Fruit fly (Drosophila melanogaster) whole organism, embryonic: ENCODE data around the gene CG31454.

Source experiments
- CG10543 ChIP-seq: fragments of 200-800 bp; sonication (Bioruptor generic); optimal IDR thresholded peaks from 3 replicates; lab custom pipeline; 2017; ENCODE audit warnings: missing biosample characterization, mild to moderate bottlenecking, missing genetic modification characterization, moderate library complexity
- CG11247 ChIP-seq: fragments of 200-800 bp; sonication (Bioruptor generic); IDR thresholded peaks from 2 replicates; pipeline ENCODE4 v1.3.6; 2022; ENCODE audit warnings: missing biosample characterization, missing genetic modification characterization
- CG12659 ChIP-seq: fragments of 200-800 bp; sonication (Bioruptor generic); optimal IDR thresholded peaks from 3 replicates; lab custom pipeline; 2017; ENCODE audit warnings: mild to moderate bottlenecking, missing biosample characterization, missing genetic modification reagents, missing genetic modification characterization
- CG12769 ChIP-seq: fragments of 200-800 bp; sonication (Bioruptor generic); optimal IDR thresholded peaks from 2 replicates; lab custom pipeline; 2019; ENCODE audit warnings: missing biosample characterization, mild to moderate bottlenecking, missing genetic modification characterization, moderate library complexity
- CG13424 ChIP-seq: fragments of 200-800 bp; sonication (Bioruptor generic); optimal IDR thresholded peaks from 2 replicates; lab custom pipeline; 2019; ENCODE audit warnings: missing biosample characterization, mild to moderate bottlenecking, missing genetic modification characterization, moderate library complexity
- CG17359 ChIP-seq: fragments of 200-800 bp; sonication (Bioruptor generic); optimal IDR thresholded peaks from 3 replicates; lab custom pipeline; 2018; ENCODE audit warnings: missing biosample characterization, mild to moderate bottlenecking, missing genetic modification characterization, moderate library complexity
- CG3163 ChIP-seq: fragments of 200-800 bp; sonication (Bioruptor generic); optimal IDR thresholded peaks from 3 replicates; lab custom pipeline; 2016; ENCODE audit warnings: missing biosample characterization, missing genetic modification characterization
- CG34376 ChIP-seq: fragments of 200-800 bp; sonication (Bioruptor generic); optimal IDR thresholded peaks from 2 replicates; lab custom pipeline; 2018; ENCODE audit warnings: missing biosample characterization, mild to moderate bottlenecking, missing genetic modification characterization
- CG3995 ChIP-seq: fragments of 200-800 bp; sonication (Bioruptor generic); optimal IDR thresholded peaks from 3 replicates; lab custom pipeline; 2016; ENCODE audit warnings: missing biosample characterization, missing genetic modification characterization
- CG4854 ChIP-seq: fragments of 200-800 bp; sonication (Bioruptor generic); optimal IDR thresholded peaks from 2 replicates; lab custom pipeline; 2016; ENCODE audit warnings: missing biosample characterization, missing genetic modification characterization, inconsistent platforms
- Deaf1 ChIP-seq: fragments of 200-800 bp; optimal IDR thresholded peaks from 3 replicates; lab custom pipeline; 2019; ENCODE audit warnings: missing biosample characterization, mild to moderate bottlenecking, missing genetic modification characterization, moderate library complexity
- GATAe ChIP-seq: fragments of 200-800 bp; sonication (Bioruptor generic); conservative IDR thresholded peaks from 2 replicates; pipeline ENCODE4 v1.3.6; 2022; ENCODE audit warnings: missing biosample characterization, missing genetic modification characterization
- Hey ChIP-seq: fragments of 200-800 bp; sonication (Bioruptor generic); optimal IDR thresholded peaks from 3 replicates; lab custom pipeline; 2018; ENCODE audit warnings: missing biosample characterization, mild to moderate bottlenecking, missing genetic modification characterization
- HmgZ ChIP-seq: fragments of 200-800 bp; sonication (Bioruptor generic); optimal IDR thresholded peaks from 2 replicates; lab custom pipeline; 2018; ENCODE audit warnings: missing biosample characterization, mild to moderate bottlenecking, missing genetic modification characterization
- Med ChIP-seq: fragments of 200-800 bp; sonication (Bioruptor generic); peaks from one replicate; lab custom pipeline; 2016; ENCODE audit warnings: missing biosample characterization, missing genetic modification characterization, mild to moderate bottlenecking, inconsistent platforms, moderate library complexity
- Ptx1 ChIP-seq: fragments of 200-800 bp; sonication (Bioruptor generic); IDR thresholded peaks from 2 replicates; pipeline ENCODE4 v1.3.6; 2022; ENCODE audit warnings: missing biosample characterization, missing genetic modification characterization
- Usf ChIP-seq: fragments of 200-800 bp; sonication (Bioruptor generic); optimal IDR thresholded peaks from 2 replicates; lab custom pipeline; 2017; ENCODE audit warnings: missing genotype, missing biosample characterization, missing genetic modification characterization
- abd-A ChIP-seq: fragments of 200-800 bp; sonication (Bioruptor generic); optimal IDR thresholded peaks from 3 replicates; lab custom pipeline; 2019; ENCODE audit warnings: missing biosample characterization, mild to moderate bottlenecking, missing genetic modification characterization, moderate library complexity
- chinmo ChIP-seq: fragments of 200-800 bp; sonication (Bioruptor generic); IDR thresholded peaks from 4 replicates; pipeline ENCODE4 v1.3.6; 2022; ENCODE audit warnings: missing biosample characterization, missing genetic modification characterization; ENCODE audit not compliant: partially characterized antibody
- cwo ChIP-seq: fragments of 200-800 bp; sonication (Bioruptor generic); optimal IDR thresholded peaks from 3 replicates; lab custom pipeline; 2017; ENCODE audit warnings: missing biosample characterization, missing genetic modification characterization, mild to moderate bottlenecking, moderate library complexity, missing genetic modification reagents
- eve ChIP-seq, 2 experiments: fragments of >200 bp; optimal IDR thresholded peaks; 2 replicates each; lab custom pipeline; 2017; ENCODE audit warnings: missing biosample characterization in 2 of 2, missing genetic modification characterization in 2 of 2
- exex ChIP-seq: fragments of 200-800 bp; sonication (Bioruptor generic); optimal IDR thresholded peaks from 4 replicates; lab custom pipeline; 2018; ENCODE audit warnings: missing biosample characterization, mild to moderate bottlenecking, missing genetic modification characterization, moderate library complexity
- lmd ChIP-seq: fragments of 200-800 bp; sonication (Bioruptor generic); IDR thresholded peaks from 2 replicates; pipeline ENCODE4 v1.3.6; 2022; ENCODE audit warnings: missing biosample characterization, missing genetic modification characterization
- luna ChIP-seq: fragments of 200-800 bp; sonication (Bioruptor generic); optimal IDR thresholded peaks from 2 replicates; lab custom pipeline; 2016; ENCODE audit warnings: missing biosample characterization, missing genetic modification characterization
- mirr ChIP-seq: fragments of 200-800 bp; sonication (Bioruptor generic); optimal IDR thresholded peaks from 3 replicates; lab custom pipeline; 2018; ENCODE audit warnings: missing biosample characterization, mild to moderate bottlenecking, missing genetic modification characterization
- otp ChIP-seq: fragments of 200-800 bp; sonication (Bioruptor generic); IDR thresholded peaks from 3 replicates; pipeline ENCODE4, ENCODE4 v1.3.6; 2022; ENCODE audit warnings: missing biosample characterization, missing genetic modification characterization
- row ChIP-seq: fragments of 200-800 bp; sonication (Bioruptor generic); IDR thresholded peaks from 3 replicates; pipeline ENCODE4 v1.3.6; 2022; ENCODE audit warnings: missing biosample characterization, missing genetic modification characterization
- sd ChIP-seq: fragments of 200-800 bp; sonication (Bioruptor generic); optimal IDR thresholded peaks from 3 replicates; lab custom pipeline; 2018; ENCODE audit warnings: missing biosample characterization, mild to moderate bottlenecking, missing genetic modification characterization, moderate library complexity
- sima ChIP-seq: fragments of 200-800 bp; sonication (Bioruptor generic); optimal IDR thresholded peaks from 2 replicates; lab custom pipeline; 2016; ENCODE audit warnings: missing biosample characterization, missing genetic modification characterization
- stc ChIP-seq: fragments of 200-800 bp; sonication (Bioruptor generic); IDR thresholded peaks from 2 replicates; pipeline ENCODE4 v1.3.6; 2022; ENCODE audit warnings: missing biosample characterization, missing genetic modification characterization
- stwl ChIP-seq: fragments of 200-800 bp; sonication (Bioruptor generic); optimal IDR thresholded peaks from 3 replicates; lab custom pipeline; 2018; ENCODE audit warnings: missing biosample characterization, mild to moderate bottlenecking, missing genetic modification characterization, moderate library complexity
- sug ChIP-seq: fragments of 200-800 bp; optimal IDR thresholded peaks from 2 replicates; lab custom pipeline; 2019; ENCODE audit warnings: missing biosample characterization, mild to moderate bottlenecking, missing genetic modification characterization, moderate library complexity
- vnd ChIP-seq: fragments of 200-800 bp; sonication (Bioruptor generic); IDR thresholded peaks from 3 replicates; pipeline ENCODE4 v1.3.6; 2022; ENCODE audit warnings: missing biosample characterization, missing genetic modification characterization; ENCODE audit not compliant: partially characterized antibody
- z ChIP-seq: fragments of 200-800 bp; sonication (Bioruptor generic); IDR thresholded peaks from 3 replicates; pipeline ENCODE4 v1.3.6; 2022; ENCODE audit warnings: missing biosample characterization, missing genetic modification characterization
- zf30C ChIP-seq: fragments of 200-800 bp; sonication (Bioruptor generic); optimal IDR thresholded peaks from 3 replicates; lab custom pipeline; 2018; ENCODE audit warnings: missing biosample characterization, mild to moderate bottlenecking, missing genetic modification characterization
- zfh2 ChIP-seq: fragments of 200-800 bp; sonication (Bioruptor generic); optimal IDR thresholded peaks from 2 replicates; lab custom pipeline; 2016; ENCODE audit warnings: missing biosample characterization, missing genetic modification characterization

Gene CG31454

DNA sequence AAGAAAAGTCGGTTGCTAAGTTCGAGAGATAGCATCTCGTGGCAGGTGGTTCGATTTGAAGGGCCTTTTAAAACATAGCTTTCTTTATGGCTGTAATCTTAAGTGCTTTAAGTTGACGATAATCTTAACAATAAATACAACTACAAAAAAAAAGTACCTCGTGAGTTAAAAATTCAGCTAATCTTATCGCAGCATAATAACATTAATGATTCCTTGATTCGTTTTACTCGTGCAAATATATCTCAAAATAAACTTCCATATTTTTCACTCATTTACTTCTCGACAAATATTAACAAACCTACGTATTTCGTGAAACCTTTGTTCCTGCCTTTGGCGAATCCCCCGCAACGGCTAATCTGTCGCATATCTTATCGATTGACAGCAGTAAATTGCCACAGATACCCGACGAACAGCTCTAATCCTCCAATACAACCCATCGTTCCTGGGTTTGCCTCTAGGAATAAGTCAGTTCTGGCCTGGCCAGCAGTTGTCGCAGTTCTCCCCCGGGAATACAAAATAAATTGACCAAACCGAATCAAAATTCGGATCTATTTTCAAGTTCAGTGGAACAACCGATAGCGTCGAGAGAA lies 2.8 kb upstream of the CG31454 start (continued):
- no peak for TF ChIP-seq zfh2 (GFP tag; lab: Kevin White, UChicago)
- no peak for TF ChIP-seq eve (GFP tag; optimal IDR thresholded peaks at IDR 0.05; lab: Kevin White, UChicago)
- TF ChIP-seq sima (GFP tag; lab: Kevin White, UChicago), result no peak
- no peak for TF ChIP-seq abd-A (tag; lab: Kevin White, UChicago)
- no peak for TF ChIP-seq CG17359 (tag; lab: Kevin White, UChicago)
- TF ChIP-seq stwl (tag; lab: Kevin White, UChicago), result no peak
- TF ChIP-seq otp (GFP tag; lab: Robert Waterston, UW), result no peak
- 0 out of 3 replicates have a peak, but pooled peaks have one; percentile 21 for TF ChIP-seq vnd
- no peak for TF ChIP-seq CG13424 (tag; lab: Kevin White, UChicago)
- no peak for TF ChIP-seq CG3995 (GFP tag; lab: Kevin White, UChicago)
- no peak for TF ChIP-seq Ptx1 (GFP tag; lab: Robert Waterston, UW)
- peak; percentile 91 for TF ChIP-seq exex (tag; lab: Kevin White, UChicago)
- TF ChIP-seq CG12659 (GFP tag; lab: Kevin White, UChicago), result no peak
- no peak for TF ChIP-seq CG4854 (GFP tag; lab: Kevin White, UChicago)
- TF ChIP-seq, all 482 proteins: peak for 5

DNA sequence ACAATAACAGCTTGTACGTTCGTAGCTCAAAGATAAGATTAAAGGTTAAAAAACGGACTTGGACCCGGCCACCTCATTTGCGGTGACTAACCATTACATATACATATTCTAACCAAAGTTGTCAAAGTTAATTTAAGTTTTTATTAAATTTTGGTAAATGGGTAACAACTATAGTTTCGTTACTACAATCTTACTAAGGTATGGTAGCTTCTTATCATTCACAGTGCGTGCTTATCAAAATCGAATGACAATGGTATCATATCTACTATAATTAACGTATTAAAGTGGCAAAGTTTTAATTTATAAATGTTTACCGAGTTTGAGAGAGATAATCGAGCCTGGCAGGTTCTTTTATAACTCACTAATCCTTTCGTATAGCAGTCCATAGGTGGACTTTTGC lies 2.3 kb upstream of the CG31454 start:
- TF ChIP-seq Usf (GFP tag; lab: Kevin White, UChicago), result no peak
- TF ChIP-seq mirr (GFP tag; lab: Kevin White, UChicago), result peak; percentile 54
- peak; percentile 6 for TF ChIP-seq exex (tag; lab: Kevin White, UChicago)

DNA sequence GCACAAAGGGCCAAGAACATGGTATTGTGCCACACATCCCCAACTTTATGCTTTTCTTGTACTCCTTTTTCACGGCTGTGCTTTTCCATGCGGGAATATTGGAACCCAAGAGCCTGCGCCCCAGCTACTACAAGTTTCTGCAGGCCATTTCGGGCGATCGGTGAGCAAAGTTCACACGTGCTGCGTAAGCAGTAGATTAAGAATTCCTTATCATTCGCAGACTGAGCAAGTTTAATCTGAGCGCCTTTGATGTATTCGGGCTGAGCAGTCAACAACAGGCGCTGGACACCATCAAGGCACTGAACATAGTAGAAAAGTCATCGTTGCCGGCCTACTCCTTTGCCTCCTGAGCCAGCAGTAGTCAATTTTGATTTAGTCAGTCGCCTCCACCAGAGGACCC lies 649 bp upstream of the CG31454 start:
- TF ChIP-seq cwo (GFP tag; lab: Kevin White, UChicago) (peak; percentile 75), zf30C (GFP tag; lab: Kevin White, UChicago) (no peak)

DNA sequence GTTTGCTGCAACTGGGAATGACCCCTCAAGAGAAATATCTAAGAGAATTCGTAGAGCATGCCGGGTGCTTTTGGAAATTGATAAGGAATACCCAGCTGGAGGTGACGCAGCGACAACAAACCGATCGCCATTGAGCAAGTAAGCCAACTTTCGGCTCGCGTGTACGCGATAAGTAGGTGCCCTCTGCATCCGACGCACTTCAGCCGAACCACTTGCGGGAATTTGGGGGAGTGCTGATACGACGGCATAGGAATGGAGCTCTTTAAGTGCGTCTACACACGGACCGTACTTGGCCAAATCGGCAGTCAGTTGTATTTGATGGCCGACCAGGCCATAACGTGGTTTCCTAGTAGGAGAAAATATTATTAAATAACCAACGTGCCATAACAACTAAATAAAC lies 2.2 kb downstream of the CG31454 start, which contains the start of gene CG31259:
Gene CG31259 (plus strand): TSS at position 277 of the 400 bp plus-strand sequence.
- TF ChIP-seq cwo (GFP tag; lab: Kevin White, UChicago) (peak; percentile 86), chinmo (GFP tag; lab: Robert Waterston, UW) (peak; percentile 66; the same call in 1 of the 4 replicates), HmgZ (tag; lab: Kevin White, UChicago) (peak; percentile 3), CG3163 (GFP tag; lab: Kevin White, UChicago) (peak; percentile 86), CG12769 (peak; percentile 87), GATAe (GFP tag; lab: Robert Waterston, UW) (peak; percentile 45; the same call in 1 of the 2 replicates), sd (peak; percentile 68), CG34376 (GFP tag; lab: Kevin White, UChicago) (peak; percentile 39), lmd (GFP tag; lab: Robert Waterston, UW) (no peak), sug (peak; percentile 86), Deaf1 (tag; lab: Kevin White, UChicago) (peak; percentile 86), z (GFP tag; lab: Robert Waterston, UW) (no peak), exex (tag; lab: Kevin White, UChicago) (peak; percentile 28), Med (peak; percentile 66), CG11247 (GFP tag; lab: Robert Waterston, UW) (no peak), vnd (peak; percentile 50; the same call in 1 of the 3 replicates), luna (GFP tag; lab: Kevin White, UChicago) (no peak), CG4854 (GFP tag; lab: Kevin White, UChicago) (no peak), Hey (tag; lab: Kevin White, UChicago) (peak; percentile 76), stc (GFP tag; lab: Robert Waterston, UW) (peak; percentile 12; the same call in 1 of the 2 replicates), mirr (GFP tag; lab: Kevin White, UChicago) (peak; percentile 52), row (GFP tag; lab: Robert Waterston, UW) (peak; percentile 16; the same call in 1 of the 3 replicates), CG10543 (GFP tag; lab: Kevin White, UChicago) (peak; percentile 1)
